Worm (Caenorhabditis elegans) whole organism, L2 larva: ENCODE results near the gene Y48E1C.4.

Experiments used
- C34F6.9 ChIP-seq: fragments of 150-350 bp; optimal IDR thresholded peaks from 2 replicates; lab custom pipeline; 2014; ENCODE audit warnings: missing biosample characterization, missing genetic modification characterization
- F13H6.1 ChIP-seq: sonication (generic microtip); optimal IDR thresholded peaks from 2 replicates; lab custom pipeline; 2016; ENCODE audit warnings: missing genetic modification characterization, missing compliant biosample characterization
- R02D3.7 ChIP-seq: fragments of 150-350 bp; optimal IDR thresholded peaks from 2 replicates; lab custom pipeline; 2014; ENCODE audit warnings: missing biosample characterization, missing genetic modification characterization
- Y55F3AM.14 ChIP-seq: fragments of 200-800 bp; sonication (Bioruptor generic); optimal IDR thresholded peaks from 2 replicates; lab custom pipeline; 2018; ENCODE audit warnings: mild to moderate bottlenecking, missing genetic modification characterization, missing compliant biosample characterization
- alr-1 ChIP-seq: fragments of 150-350 bp; optimal IDR thresholded peaks from 2 replicates; lab custom pipeline; 2014; ENCODE audit warnings: missing biosample characterization, missing genetic modification characterization
- aly-2 ChIP-seq: fragments of 150-350 bp; optimal IDR thresholded peaks from 2 replicates; lab custom pipeline; 2014; ENCODE audit warnings: missing biosample characterization, missing genetic modification characterization
- ama-1 ChIP-seq: fragments of 150-350 bp; optimal IDR thresholded peaks from 2 replicates; lab custom pipeline; 2018; ENCODE audit warnings: inconsistent platforms
- blmp-1 ChIP-seq: sonication (generic microtip); optimal IDR thresholded peaks from 2 replicates; lab custom pipeline; 2017; ENCODE audit warnings: missing genetic modification characterization, mild to moderate bottlenecking, missing compliant biosample characterization, antibody characterized with exemption, moderate library complexity; ENCODE audit not compliant: insufficient read depth
- ceh-82 ChIP-seq: fragments of 150-350 bp; optimal IDR thresholded peaks from 2 replicates; lab custom pipeline; 2014; ENCODE audit warnings: missing biosample characterization, missing genetic modification characterization
- crh-2 ChIP-seq: sonication (generic microtip); optimal IDR thresholded peaks from 2 replicates; lab custom pipeline; 2017; ENCODE audit warnings: missing biosample characterization, missing genetic modification characterization
- elt-1 ChIP-seq: fragments of 150-350 bp; optimal IDR thresholded peaks from 2 replicates; lab custom pipeline; 2014; ENCODE audit warnings: missing biosample characterization, missing genetic modification characterization
- elt-3 ChIP-seq: sonication (generic microtip); optimal IDR thresholded peaks from 2 replicates; lab custom pipeline; 2017; ENCODE audit warnings: missing biosample characterization, missing genetic modification characterization
- fos-1 ChIP-seq: fragments of 150-350 bp; optimal IDR thresholded peaks from 2 replicates; lab custom pipeline; 2014; ENCODE audit warnings: missing biosample characterization, missing genetic modification characterization
- lin-11 ChIP-seq: fragments of 150-350 bp; sonication (generic microtip); optimal IDR thresholded peaks from 2 replicates; lab custom pipeline; 2014; ENCODE audit warnings: missing biosample characterization, missing genetic modification characterization, inconsistent platforms, mixed read lengths
- lin-13 ChIP-seq: fragments of 150-350 bp; optimal IDR thresholded peaks from 2 replicates; lab custom pipeline; 2014; ENCODE audit warnings: missing biosample characterization, missing genetic modification reagents, missing genetic modification characterization
- lsy-2 ChIP-seq, 2 experiments: fragments of 150-350 bp in 1 of 2; sonication (generic microtip) in 1 of 2; optimal IDR thresholded peaks; 2 replicates each; lab custom pipeline; 2014 to 2017; ENCODE audit warnings: missing biosample characterization in 2 of 2, missing genetic modification characterization in 2 of 2
- mbf-1 ChIP-seq: sonication (generic microtip); optimal IDR thresholded peaks from 2 replicates; lab custom pipeline; 2017; ENCODE audit warnings: missing biosample characterization, missing genetic modification characterization
- mdl-1 ChIP-seq, 2 experiments: fragments of 150-350 bp in 1 of 2; sonication (generic microtip) in 1 of 2; optimal IDR thresholded peaks; 2 replicates each; lab custom pipeline; 2017; ENCODE audit warnings: missing biosample characterization in 2 of 2, missing genetic modification characterization in 2 of 2
- nhr-11 ChIP-seq: fragments of 150-350 bp; optimal IDR thresholded peaks from 2 replicates; lab custom pipeline; 2014; ENCODE audit warnings: missing biosample characterization, missing genetic modification characterization
- nhr-23 ChIP-seq: fragments of 150-350 bp; optimal IDR thresholded peaks from 2 replicates; lab custom pipeline; 2014; ENCODE audit warnings: missing biosample characterization, missing genetic modification reagents, missing genetic modification characterization
- nhr-237 ChIP-seq: fragments of 150-350 bp; optimal IDR thresholded peaks from 2 replicates; lab custom pipeline; 2014; ENCODE audit warnings: missing biosample characterization, missing genetic modification characterization
- nhr-6 ChIP-seq: fragments of 150-350 bp; optimal IDR thresholded peaks from 2 replicates; lab custom pipeline; 2014; ENCODE audit warnings: missing biosample characterization, missing genetic modification characterization
- nhr-77 ChIP-seq: fragments of 150-350 bp; optimal IDR thresholded peaks from 2 replicates; lab custom pipeline; 2014; ENCODE audit warnings: missing biosample characterization, missing genetic modification characterization
- peb-1 ChIP-seq: fragments of 150-350 bp; optimal IDR thresholded peaks from 2 replicates; lab custom pipeline; 2014; ENCODE audit warnings: missing biosample characterization, missing genetic modification characterization
- sem-4 ChIP-seq: fragments of 150-350 bp; optimal IDR thresholded peaks from 2 replicates; lab custom pipeline; 2014; ENCODE audit warnings: missing biosample characterization, missing genetic modification reagents, missing genetic modification characterization
- skn-1 ChIP-seq: sonication (generic microtip); optimal IDR thresholded peaks from 2 replicates; lab custom pipeline; 2017; ENCODE audit warnings: missing biosample characterization, missing genetic modification characterization
- sma-3 ChIP-seq: sonication (generic microtip); optimal IDR thresholded peaks from 2 replicates; lab custom pipeline; 2016; ENCODE audit warnings: missing genetic modification reagents, missing genetic modification characterization, missing compliant biosample characterization
- sma-9 ChIP-seq, 2 experiments: fragments of 150-350 bp in 1 of 2; sonication (generic microtip) in 1 of 2; optimal IDR thresholded peaks; 2 replicates each; lab custom pipeline; 2014 to 2016; ENCODE audit warnings: missing genetic modification characterization in 2 of 2, mild to moderate bottlenecking in 1 of 2, missing biosample characterization in 1 of 2, missing compliant biosample characterization in 1 of 2, missing genetic modification reagents in 1 of 2, moderate library complexity in 1 of 2
- snpc-4 ChIP-seq: fragments of 150-350 bp; optimal IDR thresholded peaks from 2 replicates; lab custom pipeline; 2014; ENCODE audit warnings: missing biosample characterization, missing genetic modification characterization
- unc-39 ChIP-seq: fragments of 150-350 bp; optimal IDR thresholded peaks from 2 replicates; lab custom pipeline; 2014; ENCODE audit warnings: missing biosample characterization, missing genetic modification characterization
- zag-1 ChIP-seq: fragments of 150-350 bp; optimal IDR thresholded peaks from 2 replicates; lab custom pipeline; 2014; ENCODE audit warnings: missing biosample characterization, missing genetic modification characterization
- ztf-1 ChIP-seq: fragments of 200-800 bp; sonication (Bioruptor generic); conservative IDR thresholded peaks from 2 replicates; pipeline ENCODE4 v1.3.6; 2022; ENCODE audit warnings: missing genetic modification characterization, missing compliant biosample characterization
- ztf-11 ChIP-seq: sonication (generic microtip); optimal IDR thresholded peaks from 2 replicates; lab custom pipeline; 2017; ENCODE audit warnings: missing biosample characterization, missing genetic modification characterization
- ztf-4 ChIP-seq: fragments of 150-350 bp; optimal IDR thresholded peaks from 2 replicates; lab custom pipeline; 2014; ENCODE audit warnings: missing biosample characterization, missing genetic modification characterization

The Y48E1C.4 gene

DNA sequence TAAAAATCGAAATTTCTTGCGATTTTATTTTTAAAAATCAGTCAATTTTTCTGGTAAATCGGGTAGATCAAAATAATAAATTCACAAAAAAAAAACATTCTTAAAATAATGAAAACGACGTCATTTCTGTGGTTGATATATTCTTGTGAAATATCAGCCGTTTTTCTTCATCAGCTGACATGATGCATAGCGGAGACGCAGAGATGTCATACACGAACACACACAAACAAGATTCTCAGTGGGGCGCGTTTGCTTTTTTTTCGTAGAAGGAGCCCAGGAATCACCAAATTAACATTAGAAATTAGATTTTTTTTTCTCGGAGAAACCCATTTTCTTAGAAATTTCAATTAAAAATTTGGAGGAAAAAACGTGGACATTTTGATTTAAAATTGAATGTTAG is 11.0 kb upstream of the Y48E1C.4 start (continued):
- TF ChIP-seq unc-39: no peak

DNA sequence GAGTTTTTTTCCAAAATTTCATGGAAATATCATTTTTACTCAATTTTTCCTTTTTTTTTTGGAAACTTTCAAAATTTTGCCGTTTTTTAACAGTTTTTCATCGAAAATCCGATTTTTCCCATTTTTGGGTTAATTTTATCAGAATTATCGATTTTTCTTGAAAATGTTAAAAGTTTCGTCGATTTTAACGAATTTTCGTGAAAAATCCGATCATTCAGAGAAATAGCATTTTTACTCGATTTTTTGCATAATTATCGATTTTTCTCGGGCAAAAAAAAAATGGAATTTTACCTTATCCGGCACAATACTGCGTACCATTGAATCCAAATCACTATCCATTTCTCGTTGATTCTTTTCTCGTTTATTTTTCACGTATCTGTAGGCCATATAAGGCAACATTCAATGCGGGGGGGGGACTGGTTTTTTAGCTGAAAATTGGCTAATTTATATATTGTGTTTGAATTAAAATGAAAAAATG is 10.6 kb upstream of the Y48E1C.4 start, which contains the start of gene tbc-14:
Gene tbc-14 (minus strand): TSS at position 428 of the 478 bp plus-strand sequence.
- no peak for TF ChIP-seq nhr-6 (tag; lab: Kevin White, UChicago)

DNA sequence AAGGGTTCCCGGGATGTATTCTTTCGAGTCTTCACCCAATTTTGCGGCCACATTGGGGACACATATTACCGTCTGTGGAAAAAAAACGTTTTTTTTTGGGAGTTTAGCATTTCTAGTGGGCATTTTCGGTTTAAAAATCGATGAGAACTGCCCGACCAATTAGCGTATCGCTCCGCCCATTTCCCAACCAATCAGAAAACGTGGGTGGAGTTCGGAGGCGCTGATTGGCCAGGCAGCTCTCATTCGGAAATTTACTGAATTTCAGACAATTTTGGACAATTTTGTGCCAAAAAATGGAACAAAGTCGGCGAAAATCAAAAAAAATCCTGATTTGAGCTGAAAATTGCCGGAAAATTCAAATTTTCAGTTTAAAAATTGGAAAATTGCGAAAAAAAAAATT is 10.0 kb upstream of the Y48E1C.4 start:
- TF ChIP-seq Y55F3AM.14: no peak
- no peak for TF ChIP-seq ama-1 (lab: Kevin White, UChicago)
- no peak for TF ChIP-seq peb-1
- TF ChIP-seq lsy-2 (tag; optimal IDR thresholded peaks at IDR 0.05; lab: Kevin White, UChicago): no peak
- no peak for TF ChIP-seq aly-2
- TF ChIP-seq snpc-4 (tag; lab: Kevin White, UChicago): no peak
- TF ChIP-seq ceh-82 (tag; lab: Kevin White, UChicago): no peak
- no peak for TF ChIP-seq lin-13 (GFP tag; lab: Kevin White, UChicago)
- TF ChIP-seq sma-9 (GFP tag; optimal IDR thresholded peaks at IDR 0.05; lab: Kevin White, UChicago): no peak
- no peak for TF ChIP-seq sma-9 (tag; optimal IDR thresholded peaks at IDR 0.05; lab: Kevin White, UChicago)
- no peak for TF ChIP-seq fos-1 (tag; lab: Kevin White, UChicago)
- TF ChIP-seq F13H6.1: no peak

DNA sequence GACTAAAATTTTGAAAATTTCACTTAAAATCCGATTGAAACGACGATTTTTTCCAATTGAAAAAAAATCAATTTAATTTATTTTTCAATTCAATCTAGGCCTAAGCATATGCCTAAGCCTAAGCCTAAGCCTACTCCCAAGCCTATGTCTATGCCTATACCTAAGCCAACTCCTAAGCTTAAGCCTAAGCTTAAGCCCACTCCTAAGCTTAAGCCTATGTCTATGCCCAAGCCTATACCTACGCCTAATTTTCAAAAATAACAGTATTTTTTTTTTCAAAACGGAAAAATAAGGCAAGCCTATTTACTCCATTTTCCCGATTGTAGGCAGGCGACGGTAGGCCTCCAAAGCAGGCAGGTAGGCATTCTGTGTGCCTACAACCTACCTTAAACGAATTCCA is 7.7 kb upstream of the Y48E1C.4 start:
- TF ChIP-seq ztf-1 (GFP tag; lab: Robert Waterston, UW): no peak
- TF ChIP-seq mdl-1 (tag; optimal IDR thresholded peaks at IDR 0.05; lab: Kevin White, UChicago): no peak
- TF ChIP-seq mbf-1 (tag; lab: Kevin White, UChicago): no peak
- no peak for TF ChIP-seq zag-1
- no peak for TF ChIP-seq blmp-1
- no peak for TF ChIP-seq ceh-82 (tag; lab: Kevin White, UChicago)
- TF ChIP-seq elt-3 (tag; lab: Kevin White, UChicago): no peak
- no peak for TF ChIP-seq nhr-23 (tag; lab: Kevin White, UChicago)
- TF ChIP-seq lin-13 (GFP tag; lab: Kevin White, UChicago): no peak
- no peak for TF ChIP-seq elt-1 (tag; lab: Kevin White, UChicago)
- no peak for TF ChIP-seq ama-1 (lab: Kevin White, UChicago)
- TF ChIP-seq sma-3 (GFP tag; lab: Kevin White, UChicago): no peak
- TF ChIP-seq nhr-237: no peak
- TF ChIP-seq alr-1 (tag; lab: Kevin White, UChicago): no peak

DNA sequence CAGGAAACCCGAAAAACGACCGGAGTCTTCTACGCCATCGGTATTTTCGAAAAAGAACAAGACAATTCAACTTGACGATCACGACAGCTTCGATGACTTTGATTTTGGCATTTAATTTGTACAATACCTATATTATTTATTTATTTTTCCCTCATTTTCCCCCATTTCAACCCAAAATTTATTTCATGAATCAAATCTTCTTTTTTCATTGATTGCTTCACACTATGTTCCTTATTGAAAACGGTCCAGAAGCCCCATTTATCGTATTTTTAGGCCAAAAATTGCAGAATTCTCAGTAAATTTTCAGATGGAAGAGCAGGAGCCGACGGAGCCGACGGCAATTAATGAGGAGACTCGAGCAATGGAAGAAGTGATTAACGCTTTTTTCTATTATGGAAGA is 12.4 kb downstream of the Y48E1C.4 start, which contains the start of gene Y48E1C.2:
Gene Y48E1C.2 (plus strand): TSS at position 301 of the 400 bp plus-strand sequence.
- TF ChIP-seq ceh-82 (tag; lab: Kevin White, UChicago): no peak

DNA sequence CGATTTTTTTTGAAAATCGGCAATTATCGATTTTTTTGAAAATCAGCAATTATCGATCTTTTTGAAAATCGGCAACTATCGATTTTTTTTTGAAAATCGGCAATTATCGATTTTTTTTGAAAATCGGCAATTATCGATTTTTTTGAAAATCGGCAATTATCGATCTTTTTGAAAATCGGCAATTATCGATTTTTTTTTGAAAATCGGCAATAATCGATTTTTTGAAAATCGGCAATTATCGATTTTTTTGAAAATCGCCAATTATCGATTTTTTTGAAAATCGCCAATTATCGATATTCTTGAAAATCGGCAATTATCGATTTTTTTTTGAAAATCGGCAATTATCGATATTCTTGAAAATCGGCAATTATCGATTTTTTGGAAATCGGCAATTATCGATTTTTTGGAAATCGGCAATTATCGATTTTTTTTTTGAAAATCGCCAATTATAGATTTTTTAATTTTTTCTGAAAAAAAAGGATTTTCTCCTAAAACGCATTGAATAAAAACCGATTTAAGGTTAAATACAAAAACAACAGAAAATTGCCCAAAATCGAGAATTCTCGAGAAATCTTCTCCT is 19.1 kb downstream of the Y48E1C.4 start:
- TF ChIP-seq R02D3.7 (tag; lab: Kevin White, UChicago) (no peak), skn-1 (tag; lab: Kevin White, UChicago) (no peak), C34F6.9 (tag; lab: Kevin White, UChicago) (no peak), crh-2 (no peak), nhr-11 (tag; lab: Kevin White, UChicago) (no peak), elt-3 (tag; lab: Kevin White, UChicago) (no peak), unc-39 (no peak), sem-4 (no peak), lin-11 (tag; lab: Kevin White, UChicago) (no peak), mdl-1 (tag; optimal IDR thresholded peaks at IDR 0.05; lab: Kevin White, UChicago) (no peak), nhr-77 (tag; lab: Kevin White, UChicago) (no peak), nhr-237 (no peak), ztf-4 (tag; lab: Kevin White, UChicago) (no peak), lsy-2 (tag; optimal IDR thresholded peaks at IDR 0.05; lab: Kevin White, UChicago) (no peak), ztf-11 (tag; lab: Kevin White, UChicago) (no peak)
